Worm (Caenorhabditis elegans) whole organism, early embryonic: ENCODE data around the gene srsy-1.

Experiments
- B0310.2 ChIP-seq: sonication (generic microtip); optimal IDR thresholded peaks from 2 replicates; lab custom pipeline; 2016; ENCODE audit warnings: mild to moderate bottlenecking, missing genetic modification characterization, missing compliant biosample characterization
- F13C5.2 ChIP-seq: sonication (generic microtip); optimal IDR thresholded peaks from 2 replicates; lab custom pipeline; 2017; ENCODE audit warnings: mild to moderate bottlenecking, missing genetic modification characterization, inconsistent platforms, missing compliant biosample characterization
- aly-1 ChIP-seq: sonication (generic microtip); optimal IDR thresholded peaks from 2 replicates; lab custom pipeline; 2016; ENCODE audit warnings: missing genetic modification characterization, missing compliant biosample characterization
- ama-1 ChIP-seq: fragments of 150-350 bp; optimal IDR thresholded peaks from 2 replicates; lab custom pipeline; 2014
- ceh-13 ChIP-seq: fragments of 200-800 bp; sonication (Bioruptor generic); optimal IDR thresholded peaks from 2 replicates; lab custom pipeline; 2018; ENCODE audit warnings: mild to moderate bottlenecking, missing genetic modification characterization, missing compliant biosample characterization
- ceh-36 ChIP-seq: sonication (generic microtip); optimal IDR thresholded peaks from 2 replicates; lab custom pipeline; 2016; ENCODE audit warnings: missing genetic modification characterization, inconsistent platforms, missing compliant biosample characterization
- ets-7 ChIP-seq: sonication (generic microtip); optimal IDR thresholded peaks from 2 replicates; lab custom pipeline; 2016; ENCODE audit warnings: missing genotype, missing genetic modification characterization, missing compliant biosample characterization
- flt-1 ChIP-seq: fragments of 200-800 bp; sonication (Bioruptor generic); IDR thresholded peaks from 2 replicates; pipeline ENCODE4 v1.3.6; 2022; ENCODE audit warnings: missing genetic modification characterization, missing compliant biosample characterization
- hmbx-1 ChIP-seq: sonication (generic microtip); optimal IDR thresholded peaks from 2 replicates; lab custom pipeline; 2016; ENCODE audit warnings: mild to moderate bottlenecking, missing genetic modification characterization, missing compliant biosample characterization
- hmg-4 ChIP-seq: fragments of 200-800 bp; sonication (Bioruptor generic); optimal IDR thresholded peaks from 2 replicates; lab custom pipeline; 2018; ENCODE audit warnings: mild to moderate bottlenecking, missing genetic modification characterization, missing compliant biosample characterization
- hnd-1 ChIP-seq: sonication (generic microtip); optimal IDR thresholded peaks from 2 replicates; lab custom pipeline; 2016; ENCODE audit warnings: missing genetic modification characterization, missing compliant biosample characterization
- pes-1 ChIP-seq: fragments of 200-800 bp; sonication (Bioruptor generic); IDR thresholded peaks from 2 replicates; pipeline ENCODE4 v1.3.6; 2022; ENCODE audit warnings: missing genetic modification reagents, missing genetic modification characterization, missing compliant biosample characterization
- scrt-1 ChIP-seq: fragments of 200-800 bp; sonication (Bioruptor generic); IDR thresholded peaks from 2 replicates; pipeline ENCODE4 v1.3.6; 2022; ENCODE audit warnings: missing genetic modification characterization, missing compliant biosample characterization
- sea-1 ChIP-seq: fragments of 200-800 bp; sonication (Bioruptor generic); conservative IDR thresholded peaks from 2 replicates; pipeline ENCODE4 v1.3.6; 2022; ENCODE audit warnings: missing genetic modification characterization, missing compliant biosample characterization
- tbx-11 ChIP-seq: fragments of 200-800 bp; sonication (Bioruptor generic); IDR thresholded peaks from 2 replicates; pipeline ENCODE4 v1.3.6; 2022; ENCODE audit warnings: missing genetic modification characterization, missing compliant biosample characterization
- tbx-37 ChIP-seq: fragments of 200-800 bp; sonication (Bioruptor generic); conservative IDR thresholded peaks from 2 replicates; pipeline ENCODE4 v1.3.6; 2022; ENCODE audit warnings: missing genetic modification reagents, missing genetic modification characterization, missing compliant biosample characterization
- tra-4 ChIP-seq: sonication (generic microtip); optimal IDR thresholded peaks from 2 replicates; lab custom pipeline; 2017; ENCODE audit warnings: missing genetic modification characterization, missing compliant biosample characterization

The srsy-1 gene

DNA sequence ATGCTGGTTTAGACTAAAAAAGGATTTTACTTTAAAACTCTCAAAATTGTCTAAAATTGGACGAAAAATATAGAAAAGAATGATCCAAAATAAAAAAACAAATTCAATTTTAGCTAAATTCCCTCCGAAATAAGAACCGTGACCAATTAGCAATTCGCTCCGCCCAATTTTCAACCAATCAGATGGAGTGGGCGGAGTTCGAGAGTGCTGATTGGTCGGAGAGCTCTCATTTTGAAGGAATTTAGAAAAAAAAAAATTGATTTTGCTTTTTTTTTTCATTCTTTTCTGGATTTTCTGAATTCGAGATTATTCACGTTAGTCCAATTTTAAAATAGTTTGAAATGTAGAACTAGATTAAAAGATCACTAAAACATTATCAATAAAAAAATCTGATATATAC is 16.8 kb upstream of the srsy-1 start:
- no peak for TF ChIP-seq tra-4 (tag; lab: Kevin White, UChicago)
- no peak for TF ChIP-seq scrt-1
- TF ChIP-seq aly-1 (tag; lab: Kevin White, UChicago): no peak
- no peak for TF ChIP-seq ama-1
- TF ChIP-seq sea-1 (GFP tag; lab: Robert Waterston, UW): no peak
- no peak for TF ChIP-seq tbx-37 (GFP tag; lab: Robert Waterston, UW)

- no peak for TF ChIP-seq tbx-11 (GFP tag; lab: Robert Waterston, UW)
Observed at ce11 chrII:5099649-5100048, 16.2 kb upstream of the srsy-1 start, which contains the start of gene C04G6.6. Gene C04G6.6, minus strand, starts transcription at chrII:5099749.

DNA sequence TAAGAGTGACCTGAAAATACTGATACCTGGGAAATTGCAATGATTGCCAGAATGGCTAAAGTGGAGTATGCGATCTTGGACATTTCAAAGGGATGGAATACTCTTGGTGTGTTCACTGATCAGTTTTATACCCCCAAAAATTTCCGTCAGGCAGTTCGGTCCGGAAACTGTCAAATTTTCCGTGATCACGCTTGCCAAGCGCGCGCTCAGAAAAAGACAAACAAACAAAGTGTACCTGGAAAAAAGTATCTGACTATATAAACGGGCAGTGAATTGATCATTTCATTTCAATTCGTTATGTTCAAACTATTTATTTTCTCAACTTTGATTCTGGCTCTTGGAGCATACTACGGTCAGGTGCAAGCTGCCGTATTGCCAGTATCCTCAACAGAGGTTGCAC is 14.1 kb upstream of the srsy-1 start, which contains the start of the genes idpb-3 and idpb-1:
Gene idpb-3, minus strand, starts transcription at position 101 of the 400 bp plus-strand sequence.
Gene idpb-1, plus strand, starts transcription at position 284 of the 400 bp plus-strand sequence.
- no peak for TF ChIP-seq ama-1

DNA sequence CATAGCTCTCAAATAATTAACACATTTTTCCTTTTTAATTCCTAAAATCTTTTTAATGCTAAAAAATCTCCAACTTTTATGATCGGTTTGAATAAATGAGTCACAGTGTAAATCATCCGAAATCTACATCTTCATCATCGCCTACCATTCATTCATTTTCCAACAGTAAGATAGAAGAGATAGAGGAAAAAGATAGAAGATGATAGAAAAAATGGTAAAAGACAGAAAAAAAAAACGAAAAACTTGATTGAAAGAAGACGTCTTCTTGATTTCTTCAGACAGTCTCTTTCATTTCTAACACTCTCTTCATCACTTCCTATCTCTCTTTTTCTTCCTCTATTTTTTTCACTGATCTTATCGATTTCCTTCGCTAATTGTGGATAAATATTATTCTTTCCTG is 12.6 kb upstream of the srsy-1 start:
- TF ChIP-seq hmbx-1 (tag; lab: Kevin White, UChicago) (no peak), hmg-4 (GFP tag; lab: Kevin White, UChicago) (no peak), flt-1 (GFP tag; lab: Robert Waterston, UW) (no peak), scrt-1 (no peak), ets-7 (tag; lab: Kevin White, UChicago) (no peak), sea-1 (GFP tag; lab: Robert Waterston, UW) (no peak), pes-1 (GFP tag; lab: Robert Waterston, UW) (no peak), tbx-37 (GFP tag; lab: Robert Waterston, UW) (no peak), ceh-36 (tag; lab: Kevin White, UChicago) (no peak), F13C5.2 (tag; lab: Kevin White, UChicago) (no peak), ceh-13 (no peak)

DNA sequence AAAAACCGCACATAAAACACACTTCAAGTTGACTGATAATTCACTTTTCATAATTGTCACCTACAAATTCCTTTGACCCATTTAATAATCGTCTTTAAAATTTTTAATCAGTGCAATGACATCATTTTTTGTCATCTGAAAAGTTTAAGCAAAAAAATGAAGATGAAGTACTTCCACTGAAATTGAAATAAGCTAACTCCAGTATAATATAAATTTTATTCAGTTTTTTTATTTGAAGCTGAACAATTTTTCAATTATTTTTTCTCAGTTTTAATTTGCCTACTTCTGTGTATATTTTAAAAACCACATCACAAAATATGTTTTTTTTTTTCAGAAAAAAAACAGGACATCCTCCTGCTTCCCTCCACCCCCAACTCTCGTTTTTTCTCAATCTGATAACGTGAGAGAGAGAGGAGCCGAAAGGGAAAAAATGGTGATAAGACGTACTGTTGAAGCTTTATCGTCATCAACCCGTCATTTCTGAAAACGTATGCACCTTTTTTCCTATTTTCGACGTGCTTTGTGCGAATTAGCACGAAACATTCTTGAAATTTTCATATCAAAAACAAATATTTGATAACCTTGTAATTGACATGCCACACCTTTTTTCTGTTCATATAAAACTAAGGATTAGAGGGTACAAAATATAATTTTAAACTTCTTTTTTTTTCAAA is 11.9 kb upstream of the srsy-1 start, which contains the start of the genes C04G6.11 and mpk-2:
Gene C04G6.11, minus strand, starts transcription at position 51 of the 674 bp plus-strand sequence.
Gene mpk-2, plus strand, starts transcription at position 335 of the 674 bp plus-strand sequence.
- TF ChIP-seq scrt-1 (no peak), hnd-1 (tag; lab: Kevin White, UChicago) (no peak), ets-7 (tag; lab: Kevin White, UChicago) (no peak), sea-1 (GFP tag; lab: Robert Waterston, UW) (no peak), B0310.2 (tag; lab: Kevin White, UChicago) (no peak), pes-1 (GFP tag; lab: Robert Waterston, UW) (no peak), flt-1 (GFP tag; lab: Robert Waterston, UW) (no peak), F13C5.2 (tag; lab: Kevin White, UChicago) (no peak), ceh-13 (no peak), aly-1 (tag; lab: Kevin White, UChicago) (no peak), tra-4 (tag; lab: Kevin White, UChicago) (no peak), tbx-11 (GFP tag; lab: Robert Waterston, UW) (no peak), ceh-36 (tag; lab: Kevin White, UChicago) (no peak), hmbx-1 (tag; lab: Kevin White, UChicago) (no peak), tbx-37 (GFP tag; lab: Robert Waterston, UW) (no peak), ama-1 (no peak)

- TF ChIP-seq sea-1 (GFP tag; lab: Robert Waterston, UW): peak; percentile 97
- peak; percentile 97 for TF ChIP-seq F13C5.2 (tag; lab: Kevin White, UChicago)
- peak; percentile 89 for TF ChIP-seq hmbx-1 (tag; lab: Kevin White, UChicago)
- TF ChIP-seq ceh-36 (tag; lab: Kevin White, UChicago): peak; percentile 97
- TF ChIP-seq hnd-1 (tag; lab: Kevin White, UChicago): peak; percentile 92
- no peak; the same call in none of the 2 replicates for TF ChIP-seq flt-1 (GFP tag; lab: Robert Waterston, UW)
- TF ChIP-seq ama-1: no peak
- TF ChIP-seq pes-1 (GFP tag; lab: Robert Waterston, UW): peak; percentile 98
- TF ChIP-seq B0310.2 (tag; lab: Kevin White, UChicago): peak; percentile 98
- peak; percentile 96 for TF ChIP-seq tbx-37 (GFP tag; lab: Robert Waterston, UW)
- peak; percentile 82 for TF ChIP-seq tra-4 (tag; lab: Kevin White, UChicago)
- peak; percentile 99 for TF ChIP-seq aly-1 (tag; lab: Kevin White, UChicago)
- TF ChIP-seq hmg-4 (GFP tag; lab: Kevin White, UChicago): peak; percentile 99
- TF ChIP-seq ceh-13: peak; percentile 98
- peak; percentile 98 for TF ChIP-seq tbx-11 (GFP tag; lab: Robert Waterston, UW)
- peak; percentile 99 for TF ChIP-seq scrt-1
- TF ChIP-seq ets-7 (tag; lab: Kevin White, UChicago): peak; percentile 95
Observed at ce11 chrII:5105020-5105419, 10.8 kb upstream of the srsy-1 start.

- TF ChIP-seq ama-1: no peak
- no peak for TF ChIP-seq sea-1 (GFP tag; lab: Robert Waterston, UW)
- TF ChIP-seq B0310.2 (tag; lab: Kevin White, UChicago): no peak
- no peak for TF ChIP-seq tra-4 (tag; lab: Kevin White, UChicago)
- no peak for TF ChIP-seq hmg-4 (GFP tag; lab: Kevin White, UChicago)
- no peak for TF ChIP-seq tbx-11 (GFP tag; lab: Robert Waterston, UW)
Observed at ce11 chrII:5109693-5110092, 6.1 kb upstream of the srsy-1 start, which contains the start of gene F09C12.2. Gene F09C12.2, plus strand, starts transcription at chrII:5110012.

- TF ChIP-seq tbx-37 (GFP tag; lab: Robert Waterston, UW) (no peak), ama-1 (no peak), ets-7 (tag; lab: Kevin White, UChicago) (no peak), scrt-1 (no peak), tra-4 (tag; lab: Kevin White, UChicago) (no peak), ceh-13 (no peak), B0310.2 (tag; lab: Kevin White, UChicago) (no peak), tbx-11 (GFP tag; lab: Robert Waterston, UW) (no peak)
Observed at ce11 chrII:5112082-5112481, 3.8 kb upstream of the srsy-1 start, which contains the start of gene F09C12.8. Gene F09C12.8, plus strand, starts transcription at chrII:5112382.
